Fruit fly (Drosophila melanogaster): ENCODE results near the gene twit.

dm6 chr2L:20822025-20822371 lies 30.4 kb upstream of the twit start:
- TF ChIP-seq CG8478 (optimal IDR thresholded peaks at IDR 0.05) (no peak), Dll (optimal IDR thresholded peaks at IDR 0.05) (no peak), pan (optimal IDR thresholded peaks at IDR 0.05) (no peak), EcR (GFP tag; optimal IDR thresholded peaks at IDR 0.05) (no peak), usp (GFP tag; optimal IDR thresholded peaks at IDR 0.05) (no peak), psq (optimal IDR thresholded peaks at IDR 0.05) (no peak)

Measured in whole organism.